In the genomic region with DNA sequence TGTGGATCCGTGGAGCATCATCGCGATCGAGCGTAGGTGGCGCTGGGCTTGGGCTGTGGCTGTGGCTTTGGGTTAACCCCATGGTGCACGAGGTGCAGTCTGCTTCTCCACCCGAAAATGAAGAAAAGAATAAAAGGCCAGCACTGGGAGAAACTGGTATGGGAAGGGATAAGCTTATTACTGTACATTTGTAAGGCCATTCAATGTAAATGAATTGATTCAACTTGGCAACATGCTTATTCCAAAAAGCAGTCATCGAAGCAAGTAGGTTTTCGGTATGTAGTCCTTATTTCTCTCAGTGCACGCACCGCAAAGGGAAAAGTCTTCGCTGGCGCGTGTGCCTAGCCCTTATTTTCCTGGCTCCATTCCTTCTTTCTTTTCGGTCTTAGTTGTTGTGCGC, we compare ENCODE assay signal across 3 fruit fly cellular contexts.
TF ChIP-seq lines count a peak whose summit lies in the region.

No protein-coding gene starts in this region.

TF ChIP-seq in whole organism, embryonic, 481 proteins besides CTCF, POLR2A, EP300 and RAD21 (continued from another document and continues in another):
- TF ChIP-seq Chrac-16 (GFP tag; optimal IDR thresholded peaks at IDR 0.05; lab: Kevin White, UChicago): peak; percentile 43
- no peak for TF ChIP-seq NFAT (GFP tag; IDR thresholded peaks at IDR 0.05; lab: Robert Waterston, UW)
- no peak for TF ChIP-seq amos (GFP tag; IDR thresholded peaks at IDR 0.05; lab: Robert Waterston, UW; ENCODE audit: partially characterized antibody)
- no peak for TF ChIP-seq CG43689 (GFP tag; IDR thresholded peaks at IDR 0.05; lab: Robert Waterston, UW)
- no peak for TF ChIP-seq mirr (GFP tag; optimal IDR thresholded peaks at IDR 0.05; lab: Kevin White, UChicago)
- TF ChIP-seq Bdp1 (GFP tag; optimal IDR thresholded peaks at IDR 0.05; lab: Kevin White, UChicago): peak; percentile 22
- peak; percentile 75 for TF ChIP-seq CG2712 (tag; optimal IDR thresholded peaks at IDR 0.05; lab: Kevin White, UChicago)
- 0 out of 2 replicates have a peak, but pooled peaks have one; percentile 21 for TF ChIP-seq onecut (GFP tag; IDR thresholded peaks at IDR 0.05; lab: Robert Waterston, UW)
- TF ChIP-seq repo (GFP tag; optimal IDR thresholded peaks at IDR 0.05; lab: Kevin White, UChicago): peak; percentile 25
- peak; percentile 45 for TF ChIP-seq CG11504 (tag; optimal IDR thresholded peaks at IDR 0.05; lab: Kevin White, UChicago)
- peak; percentile 56 for TF ChIP-seq phol (tag; optimal IDR thresholded peaks at IDR 0.05; lab: Kevin White, UChicago)
- TF ChIP-seq fd102C (GFP tag; optimal IDR thresholded peaks at IDR 0.05; lab: Kevin White, UChicago): no peak
- TF ChIP-seq CG17328 (GFP tag; IDR thresholded peaks at IDR 0.05; lab: Robert Waterston, UW): 0 out of 2 replicates have a peak, but pooled peaks have one; percentile 49
- TF ChIP-seq CG10209 (GFP tag; optimal IDR thresholded peaks at IDR 0.05; lab: Kevin White, UChicago): no peak
- TF ChIP-seq ttk (GFP tag; IDR thresholded peaks at IDR 0.05; lab: Robert Waterston, UW): 0 out of 2 replicates have a peak, but pooled peaks have one; percentile 28
- peak; percentile 46; the same call in 1 of the 2 replicates for TF ChIP-seq CG1024 (GFP tag; IDR thresholded peaks at IDR 0.05; lab: Robert Waterston, UW)
- TF ChIP-seq pnt (GFP tag; optimal IDR thresholded peaks at IDR 0.05; lab: Kevin White, UChicago): peak; percentile 50
- peak; percentile 34 for TF ChIP-seq CG5245 (GFP tag; optimal IDR thresholded peaks at IDR 0.05; lab: Kevin White, UChicago)
- TF ChIP-seq MBD-R2 (GFP tag; IDR thresholded peaks at IDR 0.05; lab: Robert Waterston, UW): no peak
- TF ChIP-seq CG15601 (tag; optimal IDR thresholded peaks at IDR 0.05; lab: Kevin White, UChicago): peak; percentile 52
- peak; percentile 21 for TF ChIP-seq odd (GFP tag; optimal IDR thresholded peaks at IDR 0.05; lab: Kevin White, UChicago)
- TF ChIP-seq chn (GFP tag; optimal IDR thresholded peaks at IDR 0.05; lab: Kevin White, UChicago): peak; percentile 12
- peak; percentile 55 for TF ChIP-seq tin (GFP tag; optimal IDR thresholded peaks at IDR 0.05; lab: Kevin White, UChicago)
- TF ChIP-seq chinmo (GFP tag; IDR thresholded peaks at IDR 0.05; lab: Robert Waterston, UW; ENCODE audit: partially characterized antibody): no peak
- peak; percentile 14 for TF ChIP-seq Six4 (GFP tag; optimal IDR thresholded peaks at IDR 0.05; lab: Kevin White, UChicago)
- peak; percentile 25; the same call in 1 of the 2 replicates for TF ChIP-seq sens-2 (GFP tag; IDR thresholded peaks at IDR 0.05; lab: Robert Waterston, UW)
- TF ChIP-seq Trl (optimal IDR thresholded peaks at IDR 0.05; lab: Kevin White, UChicago): no peak
- peak; percentile 29 for TF ChIP-seq Trl (GFP tag; optimal IDR thresholded peaks at IDR 0.05; lab: Kevin White, UChicago)
- TF ChIP-seq corto (GFP tag; optimal IDR thresholded peaks at IDR 0.05; lab: Kevin White, UChicago): no peak
- TF ChIP-seq CG10267 (tag; optimal IDR thresholded peaks at IDR 0.05; lab: Kevin White, UChicago): peak; percentile 51
- peak; percentile 20 for TF ChIP-seq CG8388 (GFP tag; optimal IDR thresholded peaks at IDR 0.05; lab: Kevin White, UChicago)
- no peak for TF ChIP-seq CG3163 (GFP tag; optimal IDR thresholded peaks at IDR 0.05; lab: Kevin White, UChicago)
- 0 out of 2 replicates have a peak, but pooled peaks have one; percentile 24 for TF ChIP-seq CG11696 (GFP tag; IDR thresholded peaks at IDR 0.05; lab: Robert Waterston, UW)
- TF ChIP-seq CG4820 (GFP tag; optimal IDR thresholded peaks at IDR 0.05; lab: Kevin White, UChicago): peak; percentile 41
- TF ChIP-seq sob (GFP tag; IDR thresholded peaks at IDR 0.05; lab: Robert Waterston, UW): peak; percentile 10; the same call in 1 of the 2 replicates
- TF ChIP-seq slou (GFP tag; optimal IDR thresholded peaks at IDR 0.05; lab: Kevin White, UChicago): no peak
- 0 out of 2 replicates have a peak, but pooled peaks have one; percentile 34 for TF ChIP-seq gt (GFP tag; IDR thresholded peaks at IDR 0.05; lab: Robert Waterston, UW)
- TF ChIP-seq Xrp1 (GFP tag; IDR thresholded peaks at IDR 0.05; lab: Robert Waterston, UW): peak; percentile 71
- TF ChIP-seq CG30403 (GFP tag; optimal IDR thresholded peaks at IDR 0.05; lab: Kevin White, UChicago): peak; percentile 26
- no peak for TF ChIP-seq psq (GFP tag; optimal IDR thresholded peaks at IDR 0.05; lab: Kevin White, UChicago)

TF ChIP-seq in whole organism, prepupa, 60 proteins besides CTCF, POLR2A, EP300 and RAD21 (continued from another document):
- TF ChIP-seq net (GFP tag; optimal IDR thresholded peaks at IDR 0.05; lab: Kevin White, UChicago) (peak; percentile 2), CG3919 (GFP tag; optimal IDR thresholded peaks at IDR 0.05; lab: Kevin White, UChicago) (peak; percentile 75), CG9139 (GFP tag; optimal IDR thresholded peaks at IDR 0.05; lab: Kevin White, UChicago) (peak; percentile 12), Eip78C (GFP tag; lab: Kevin White, UChicago) (peak; percentile 80), fd85E (GFP tag; optimal IDR thresholded peaks at IDR 0.05; lab: Kevin White, UChicago) (no peak), CG34406 (GFP tag; optimal IDR thresholded peaks at IDR 0.05; lab: Kevin White, UChicago) (peak; percentile 34), CG31627 (GFP tag; optimal IDR thresholded peaks at IDR 0.05; lab: Kevin White, UChicago) (peak; percentile 66), CG6276 (GFP tag; optimal IDR thresholded peaks at IDR 0.05; lab: Kevin White, UChicago) (no peak), CG7368 (GFP tag; optimal IDR thresholded peaks at IDR 0.05; lab: Kevin White, UChicago) (peak; percentile 39), spab (GFP tag; optimal IDR thresholded peaks at IDR 0.05; lab: Kevin White, UChicago) (peak; percentile 54), salr (GFP tag; optimal IDR thresholded peaks at IDR 0.05; lab: Kevin White, UChicago) (peak in 1 of 2 experiments; percentile 22), Hr4 (GFP tag; optimal IDR thresholded peaks at IDR 0.05; lab: Kevin White, UChicago) (peak; percentile 15), dac (GFP tag; optimal IDR thresholded peaks at IDR 0.05; lab: Kevin White, UChicago) (no peak), Sox14 (GFP tag; optimal IDR thresholded peaks at IDR 0.05; lab: Kevin White, UChicago) (peak; percentile 71), Gug (GFP tag; IDR thresholded peaks at IDR 0.05; lab: Robert Waterston, UW) (no peak), CG6163 (GFP tag; IDR thresholded peaks at IDR 0.05; lab: Robert Waterston, UW) (peak; percentile 79), OdsH (GFP tag; optimal IDR thresholded peaks at IDR 0.05; lab: Kevin White, UChicago) (peak; percentile 58), dsx (GFP tag; optimal IDR thresholded peaks at IDR 0.05; lab: Kevin White, UChicago; ENCODE audit: poor library complexity, severe bottlenecking) (no peak), CG6854 (GFP tag; optimal IDR thresholded peaks at IDR 0.05; lab: Kevin White, UChicago) (no peak), eg (GFP tag; IDR thresholded peaks at IDR 0.05; lab: Robert Waterston, UW) (0 out of 3 replicates have a peak, but pooled peaks have one; percentile 33), CG10669 (GFP tag; optimal IDR thresholded peaks at IDR 0.05; lab: Kevin White, UChicago) (peak; percentile 24), Ets21C (GFP tag; optimal IDR thresholded peaks at IDR 0.05; lab: Kevin White, UChicago) (peak; percentile 55), topi (GFP tag; optimal IDR thresholded peaks at IDR 0.05; lab: Kevin White, UChicago) (peak; percentile 70), Met (GFP tag; optimal IDR thresholded peaks at IDR 0.05; lab: Kevin White, UChicago) (peak; percentile 60), achi (GFP tag; optimal IDR thresholded peaks at IDR 0.05; lab: Kevin White, UChicago) (peak; percentile 52), CG15336 (GFP tag; IDR thresholded peaks at IDR 0.05; lab: Robert Waterston, UW) (peak; percentile 41; the same call in 1 of the 2 replicates), pdm3 (GFP tag; optimal IDR thresholded peaks at IDR 0.05; lab: Kevin White, UChicago) (peak; percentile 57), Hr38 (GFP tag; optimal IDR thresholded peaks at IDR 0.05; lab: Kevin White, UChicago) (no peak), Eip75B (GFP tag; optimal IDR thresholded peaks at IDR 0.05; lab: Kevin White, UChicago) (peak; percentile 44), CG11294 (GFP tag; IDR thresholded peaks at IDR 0.05; lab: Robert Waterston, UW) (no peak), fd59A (GFP tag; optimal IDR thresholded peaks at IDR 0.05; lab: Kevin White, UChicago) (peak; percentile 47), svp (GFP tag; lab: Kevin White, UChicago) (peak; percentile 90), CG6792 (GFP tag; optimal IDR thresholded peaks at IDR 0.05; lab: Kevin White, UChicago) (peak; percentile 58), CG32006 (GFP tag; optimal IDR thresholded peaks at IDR 0.05; lab: Kevin White, UChicago) (peak; percentile 51), CG11902 (GFP tag; optimal IDR thresholded peaks at IDR 0.05; lab: Kevin White, UChicago) (peak; percentile 20), CG3032 (tag; optimal IDR thresholded peaks at IDR 0.05; lab: Kevin White, UChicago) (peak; percentile 58), CG1621 (tag; optimal IDR thresholded peaks at IDR 0.05; lab: Kevin White, UChicago) (peak; percentile 56), lz (GFP tag; optimal IDR thresholded peaks at IDR 0.05; lab: Kevin White, UChicago) (peak; percentile 72)

TF ChIP-seq in whole organism, wandering third instar larva, 38 proteins besides CTCF, POLR2A, EP300 and RAD21 (continued from another document):
- no peak for TF ChIP-seq Dif (GFP tag; optimal IDR thresholded peaks at IDR 0.05; lab: Kevin White, UChicago; ENCODE audit: partially characterized antibody)
- no peak for TF ChIP-seq brk (GFP tag; optimal IDR thresholded peaks at IDR 0.05; lab: Kevin White, UChicago)
- peak; percentile 38 for TF ChIP-seq dmrt93B (GFP tag; optimal IDR thresholded peaks at IDR 0.05; lab: Kevin White, UChicago)
- peak; percentile 28 for TF ChIP-seq psq (GFP tag; optimal IDR thresholded peaks at IDR 0.05; lab: Kevin White, UChicago)
- peak in 1 of 2 experiments; percentile 67 for TF ChIP-seq foxo (GFP tag; optimal IDR thresholded peaks at IDR 0.05; lab: Kevin White, UChicago)
- no peak for TF ChIP-seq Rel (GFP tag; optimal IDR thresholded peaks at IDR 0.05; lab: Kevin White, UChicago)
- no peak for TF ChIP-seq Rel (tag; optimal IDR thresholded peaks at IDR 0.05; lab: Kevin White, UChicago)
- no peak for TF ChIP-seq Jra (GFP tag; optimal IDR thresholded peaks at IDR 0.05; lab: Kevin White, UChicago)
- peak; percentile 28 for TF ChIP-seq woc (GFP tag; optimal IDR thresholded peaks at IDR 0.05; lab: Kevin White, UChicago)
- TF ChIP-seq Myc (optimal IDR thresholded peaks at IDR 0.05; lab: Kevin White, UChicago): no peak
- TF ChIP-seq Abd-B (GFP tag; optimal IDR thresholded peaks at IDR 0.05; lab: Kevin White, UChicago): no peak
